Worm (Caenorhabditis elegans): ENCODE data around the gene agxt-1.

- TF ChIP-seq pha-4 (GFP tag; IDR thresholded peaks at IDR 0.05) (no peak), pha-4 (tag; optimal IDR thresholded peaks at IDR 0.05) (no peak), madf-9 (GFP tag; conservative IDR thresholded peaks at IDR 0.05) (no peak), lin-39 (tag; optimal IDR thresholded peaks at IDR 0.05) (no peak), pqm-1 (tag; optimal IDR thresholded peaks at IDR 0.05) (no peak), hif-1 (tag; optimal IDR thresholded peaks at IDR 0.05) (no peak), mep-1 (tag; optimal IDR thresholded peaks at IDR 0.05) (no peak), ces-1 (GFP tag; optimal IDR thresholded peaks at IDR 0.05) (no peak), nhr-25 (tag; optimal IDR thresholded peaks at IDR 0.05; ENCODE audit: borderline replicate concordance, insufficient read depth) (no peak), ceh-44 (GFP tag; IDR thresholded peaks at IDR 0.05) (no peak), nhr-28 (tag; optimal IDR thresholded peaks at IDR 0.05) (peak; percentile 76), nhr-237 (tag; optimal IDR thresholded peaks at IDR 0.05) (no peak), lin-13 (GFP tag; optimal IDR thresholded peaks at IDR 0.05) (no peak), lir-3 (tag; optimal IDR thresholded peaks at IDR 0.05) (no peak)
Measured at ce11 chrII:8822711-8823110, 22.7 kb upstream of the agxt-1 start.
